Fruit fly (Drosophila melanogaster): ENCODE results near the gene CG7992.
A peak's percentile ranks its signal among the peaks of the same experiment; 100 is the strongest.

The CG7992 gene

dm6 chrX:19281271-19281670 lies 34.2 kb upstream of the CG7992 start:
- peak; percentile 8 for TF ChIP-seq fd96Cb (tag; optimal IDR thresholded peaks at IDR 0.05)
- no peak for TF ChIP-seq schlank (tag; optimal IDR thresholded peaks at IDR 0.05)
- peak in 1 of 2 experiments; percentile 28 for TF ChIP-seq dpn (GFP tag; optimal IDR thresholded peaks at IDR 0.05)
- peak; percentile 26 for TF ChIP-seq CG15514 (GFP tag; optimal IDR thresholded peaks at IDR 0.05)
- peak; percentile 38; the same call in 1 of the 2 replicates for TF ChIP-seq CG31441 (GFP tag; IDR thresholded peaks at IDR 0.05)
- peak; percentile 18 for TF ChIP-seq az2 (GFP tag; optimal IDR thresholded peaks at IDR 0.05)
- TF ChIP-seq z (GFP tag; IDR thresholded peaks at IDR 0.05) = no peak
- peak; percentile 66 for TF ChIP-seq Rfx (GFP tag; IDR thresholded peaks at IDR 0.05)
- TF ChIP-seq hkb (optimal IDR thresholded peaks at IDR 0.05) = no peak
- 0 out of 2 replicates have a peak, but pooled peaks have one; percentile 34 for TF ChIP-seq hkb (GFP tag; IDR thresholded peaks at IDR 0.05)
- TF ChIP-seq Meics (GFP tag; optimal IDR thresholded peaks at IDR 0.05) = peak; percentile 56
- no peak for TF ChIP-seq CG6175 (GFP tag; IDR thresholded peaks at IDR 0.05)
- TF ChIP-seq CG3281 (GFP tag; optimal IDR thresholded peaks at IDR 0.05) = peak; percentile 22
- TF ChIP-seq ase (GFP tag; IDR thresholded peaks at IDR 0.05) = peak; percentile 13; the same call in 1 of the 3 replicates
- TF ChIP-seq CG15269 (tag; optimal IDR thresholded peaks at IDR 0.05) = peak; percentile 41
- no peak for TF ChIP-seq en (GFP tag; optimal IDR thresholded peaks at IDR 0.05)
- TF ChIP-seq CG8290 (GFP tag; optimal IDR thresholded peaks at IDR 0.05) = no peak
- peak in 1 of 2 experiments; percentile 59 for TF ChIP-seq CG8290 (tag; optimal IDR thresholded peaks at IDR 0.05)
- peak; percentile 3 for TF ChIP-seq Fer1 (GFP tag; optimal IDR thresholded peaks at IDR 0.05)
- TF ChIP-seq tin (GFP tag; optimal IDR thresholded peaks at IDR 0.05) = peak; percentile 3
- TF ChIP-seq CG7839 (tag; optimal IDR thresholded peaks at IDR 0.05) = peak; percentile 27
- TF ChIP-seq ems (GFP tag; optimal IDR thresholded peaks at IDR 0.05) = no peak
- peak; percentile 28; the same call in 1 of the 4 replicates for TF ChIP-seq Gug (GFP tag; IDR thresholded peaks at IDR 0.05)
- TF ChIP-seq dati (GFP tag; IDR thresholded peaks at IDR 0.05) = no peak
- TF ChIP-seq CG4730 (GFP tag; IDR thresholded peaks at IDR 0.05) = no peak
- TF ChIP-seq CG8478 (optimal IDR thresholded peaks at IDR 0.05) = no peak
- TF ChIP-seq CG18262 (tag; optimal IDR thresholded peaks at IDR 0.05) = peak; percentile 18
- TF ChIP-seq CG10209 (GFP tag; optimal IDR thresholded peaks at IDR 0.05) = peak; percentile 6
- peak; percentile 66 for TF ChIP-seq Ets65A (GFP tag)
- TF ChIP-seq D19A (tag; optimal IDR thresholded peaks at IDR 0.05) = peak; percentile 30
- TF ChIP-seq grau (tag; optimal IDR thresholded peaks at IDR 0.05) = peak; percentile 26
- TF ChIP-seq CG10462 (GFP tag; optimal IDR thresholded peaks at IDR 0.05) = no peak
- TF ChIP-seq Dad (GFP tag; optimal IDR thresholded peaks at IDR 0.05) = no peak
- TF ChIP-seq slbo (GFP tag; IDR thresholded peaks at IDR 0.05) = peak; percentile 58
- TF ChIP-seq gt (GFP tag; IDR thresholded peaks at IDR 0.05) = no peak
- peak; percentile 30 for TF ChIP-seq CG1603 (tag; optimal IDR thresholded peaks at IDR 0.05)
- TF ChIP-seq E2f1 (GFP tag; IDR thresholded peaks at IDR 0.05) = 0 out of 2 replicates have a peak, but pooled peaks have one; percentile 15
- TF ChIP-seq Mad (GFP tag; optimal IDR thresholded peaks at IDR 0.05) = no peak
- TF ChIP-seq gcm2 (GFP tag; optimal IDR thresholded peaks at IDR 0.05) = no peak
- no peak for TF ChIP-seq aop (GFP tag; IDR thresholded peaks at IDR 0.05)
- peak; percentile 12 for TF ChIP-seq CG8388 (GFP tag; optimal IDR thresholded peaks at IDR 0.05)
- peak; percentile 14 for TF ChIP-seq sens (GFP tag)
- no peak for TF ChIP-seq seq (GFP tag; IDR thresholded peaks at IDR 0.05)
- TF ChIP-seq ATbp (GFP tag; optimal IDR thresholded peaks at IDR 0.05) = peak; percentile 32
- TF ChIP-seq CTCF (GFP tag; optimal IDR thresholded peaks at IDR 0.05) = peak; percentile 2
- no peak for TF ChIP-seq CG18619 (GFP tag; optimal IDR thresholded peaks at IDR 0.05)
- 0 out of 2 replicates have a peak, but pooled peaks have one; percentile 22 for TF ChIP-seq CG14014 (GFP tag; IDR thresholded peaks at IDR 0.05)
- peak; percentile 34; the same call in 1 of the 2 replicates for TF ChIP-seq CG9932 (GFP tag; IDR thresholded peaks at IDR 0.05)
- no peak for TF ChIP-seq Eip74EF (GFP tag; optimal IDR thresholded peaks at IDR 0.05)
- TF ChIP-seq ken (GFP tag; IDR thresholded peaks at IDR 0.05) = no peak
- TF ChIP-seq CG2120 (GFP tag; optimal IDR thresholded peaks at IDR 0.05) = peak; percentile 44
- no peak for TF ChIP-seq pho (GFP tag; optimal IDR thresholded peaks at IDR 0.05)
- peak; percentile 45 for TF ChIP-seq HHEX (GFP tag; optimal IDR thresholded peaks at IDR 0.05)
- TF ChIP-seq Optix (GFP tag; IDR thresholded peaks at IDR 0.05) = no peak
